Worm (Caenorhabditis elegans) whole organism, L4 larva: ENCODE data around the gene F49F1.7.

Source experiments
- hif-1 ChIP-seq, 2 experiments: sonication (generic microtip); optimal IDR thresholded peaks; 2 replicates each; lab custom pipeline; 2016 to 2017; ENCODE audit warnings: missing compliant biosample characterization in 2 of 2, missing genetic modification characterization in 2 of 2, missing genetic modification reagents in 2 of 2, missing genotype in 2 of 2, mild to moderate bottlenecking in 1 of 2
- lin-13 ChIP-seq: fragments of 150-350 bp; optimal IDR thresholded peaks from 2 replicates; lab custom pipeline; 2014; ENCODE audit warnings: missing biosample characterization, missing genetic modification reagents, missing genetic modification characterization
- lsy-2 ChIP-seq, 2 experiments: fragments of 150-350 bp in 1 of 2; sonication (generic microtip) in 1 of 2; optimal IDR thresholded peaks; 2 replicates each; lab custom pipeline; 2014 to 2017; ENCODE audit warnings: missing biosample characterization in 2 of 2, missing genetic modification characterization in 2 of 2

- TF ChIP-seq lsy-2 (tag; optimal IDR thresholded peaks at IDR 0.05; lab: Kevin White, UChicago) (no peak), lin-13 (GFP tag; lab: Kevin White, UChicago) (no peak), hif-1 (tag; optimal IDR thresholded peaks at IDR 0.05; lab: Kevin White, UChicago) (no peak)
These were observed 8.1 kb downstream of the F49F1.7 start, which contains the start of gene drd-50 for ce11 chrIV:4117432-4117831.
